Fruit fly (Drosophila melanogaster): ENCODE measurements around the gene Polr3D.
A peak's percentile ranks its signal among the peaks of the same experiment; 100 is the strongest.

The Polr3D gene

DNA sequence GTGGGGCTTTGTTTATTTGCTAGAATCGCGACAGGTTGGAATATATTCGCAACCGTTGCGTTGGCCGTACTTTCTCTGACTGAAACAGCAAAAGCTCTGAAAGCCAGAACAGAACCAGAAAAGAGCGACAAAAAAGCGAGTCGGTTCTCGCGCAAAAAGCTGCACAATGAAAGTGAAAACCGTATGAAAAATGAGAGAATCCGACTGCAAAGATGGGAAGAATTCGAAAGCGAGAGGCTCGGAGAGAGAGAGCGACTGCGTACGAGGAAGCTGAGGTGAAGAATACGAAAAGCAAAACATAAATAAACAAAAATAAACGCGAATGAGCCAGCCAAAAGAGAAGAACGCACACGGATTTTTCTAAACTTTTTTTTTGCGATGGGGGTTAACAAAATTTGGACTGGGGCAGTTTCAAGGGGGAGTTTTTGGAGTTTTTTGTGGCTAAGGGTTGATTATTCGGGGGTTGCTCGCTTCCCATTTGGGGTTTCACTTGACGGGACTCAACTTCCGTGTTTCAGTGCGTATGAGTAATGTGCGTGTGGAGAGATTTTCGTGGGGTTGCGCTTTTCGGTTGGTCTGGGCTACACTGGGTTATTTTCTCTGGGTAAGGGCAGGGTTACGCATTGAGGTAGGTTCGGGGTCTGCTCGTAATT lies 47.5 kb downstream of the Polr3D start:
- no peak for TF ChIP-seq dpn (GFP tag; optimal IDR thresholded peaks at IDR 0.05)
- TF ChIP-seq CG9876 (GFP tag; optimal IDR thresholded peaks at IDR 0.05) = no peak
- no peak for TF ChIP-seq CG9817 (tag; optimal IDR thresholded peaks at IDR 0.05)
- no peak for TF ChIP-seq CG17361 (GFP tag; IDR thresholded peaks at IDR 0.05)
- no peak for TF ChIP-seq CG7786 (GFP tag; optimal IDR thresholded peaks at IDR 0.05)
- no peak for TF ChIP-seq disco-r (GFP tag; optimal IDR thresholded peaks at IDR 0.05)
- no peak for TF ChIP-seq h (optimal IDR thresholded peaks at IDR 0.05)
- TF ChIP-seq Dad (GFP tag; optimal IDR thresholded peaks at IDR 0.05) = no peak
- no peak for TF ChIP-seq CG32772 (GFP tag; IDR thresholded peaks at IDR 0.05)
- no peak for TF ChIP-seq gcm2 (GFP tag; optimal IDR thresholded peaks at IDR 0.05)
- TF ChIP-seq Doc3 (GFP tag; IDR thresholded peaks at IDR 0.05; ENCODE audit: partially characterized antibody) = no peak
- no peak for TF ChIP-seq ftz-f1 (GFP tag; optimal IDR thresholded peaks at IDR 0.05)
- TF ChIP-seq Asciz (GFP tag; optimal IDR thresholded peaks at IDR 0.05) = no peak
- TF ChIP-seq Deaf1 (tag; optimal IDR thresholded peaks at IDR 0.05) = peak; percentile 11
- TF ChIP-seq CG30403 (GFP tag; optimal IDR thresholded peaks at IDR 0.05) = no peak
- TF ChIP-seq hkb (optimal IDR thresholded peaks at IDR 0.05) = no peak
- TF ChIP-seq hkb (GFP tag; IDR thresholded peaks at IDR 0.05) = no peak
- TF ChIP-seq Hsf (GFP tag; optimal IDR thresholded peaks at IDR 0.05) = no peak
- TF ChIP-seq pros (GFP tag; optimal IDR thresholded peaks at IDR 0.05) = no peak
- TF ChIP-seq CG15073 (GFP tag; optimal IDR thresholded peaks at IDR 0.05) = no peak
- no peak for TF ChIP-seq CG17359 (tag; optimal IDR thresholded peaks at IDR 0.05)
- TF ChIP-seq CG31365 (tag; optimal IDR thresholded peaks at IDR 0.05) = no peak
- no peak for TF ChIP-seq CG4854 (GFP tag; optimal IDR thresholded peaks at IDR 0.05)
- no peak for TF ChIP-seq grn (GFP tag; optimal IDR thresholded peaks at IDR 0.05)
- TF ChIP-seq p53 (GFP tag; optimal IDR thresholded peaks at IDR 0.05) = no peak
- TF ChIP-seq Dip3 (GFP tag; optimal IDR thresholded peaks at IDR 0.05) = peak; percentile 52
- TF ChIP-seq Trl (optimal IDR thresholded peaks at IDR 0.05) = peak; percentile 20 to 86
- TF ChIP-seq Trl (GFP tag; optimal IDR thresholded peaks at IDR 0.05) = no peak
- no peak for TF ChIP-seq CG14860 (GFP tag; IDR thresholded peaks at IDR 0.05; ENCODE audit: partially characterized antibody)
- TF ChIP-seq CG11560 (tag; IDR thresholded peaks at IDR 0.05) = no peak
- no peak for TF ChIP-seq shn (GFP tag; optimal IDR thresholded peaks at IDR 0.05)
- TF ChIP-seq zfh2 (GFP tag; optimal IDR thresholded peaks at IDR 0.05) = no peak
- no peak for TF ChIP-seq CG12659 (GFP tag; optimal IDR thresholded peaks at IDR 0.05)
- TF ChIP-seq trh (GFP tag; optimal IDR thresholded peaks at IDR 0.05) = no peak
- TF ChIP-seq CG12219 (GFP tag; optimal IDR thresholded peaks at IDR 0.05) = no peak
- TF ChIP-seq trem (tag; optimal IDR thresholded peaks at IDR 0.05) = no peak
- TF ChIP-seq fd64A (GFP tag; optimal IDR thresholded peaks at IDR 0.05) = no peak
- TF ChIP-seq ranshi (GFP tag; IDR thresholded peaks at IDR 0.05) = no peak
- TF ChIP-seq CG10431 (GFP tag; optimal IDR thresholded peaks at IDR 0.05) = no peak
- no peak for TF ChIP-seq CG8924 (tag; optimal IDR thresholded peaks at IDR 0.05)
- no peak for TF ChIP-seq HLH3B (GFP tag; IDR thresholded peaks at IDR 0.05)
- peak; percentile 19 for TF ChIP-seq ewg (GFP tag; optimal IDR thresholded peaks at IDR 0.05)
- TF ChIP-seq lbe (GFP tag; optimal IDR thresholded peaks at IDR 0.05) = peak; percentile 39
- no peak for TF ChIP-seq grau (tag; optimal IDR thresholded peaks at IDR 0.05)
- TF ChIP-seq chinmo (GFP tag; IDR thresholded peaks at IDR 0.05; ENCODE audit: partially characterized antibody) = no peak; the same call in 3 of the 4 replicates
- TF ChIP-seq Dll (GFP tag; IDR thresholded peaks at IDR 0.05; ENCODE audit: partially characterized antibody) = no peak
- TF ChIP-seq Drgx (GFP tag; IDR thresholded peaks at IDR 0.05) = peak; percentile 21
- no peak for TF ChIP-seq CG15696 (tag; optimal IDR thresholded peaks at IDR 0.05)
- TF ChIP-seq otp (GFP tag; IDR thresholded peaks at IDR 0.05) = no peak
- no peak for TF ChIP-seq CG6813 (GFP tag; optimal IDR thresholded peaks at IDR 0.05)
- TF ChIP-seq CG18011 (GFP tag; optimal IDR thresholded peaks at IDR 0.05) = no peak
- TF ChIP-seq Gug (GFP tag; IDR thresholded peaks at IDR 0.05) = no peak
